Worm (Caenorhabditis elegans) whole organism, mixed stage, embryonic: Measurements from ENCODE around the gene capg-2.

Source experiments
- elt-1 ChIP-seq: sonication (generic microtip); optimal IDR thresholded peaks from 2 replicates; lab custom pipeline; 2017; ENCODE audit warnings: missing genetic modification characterization, mild to moderate bottlenecking, missing compliant biosample characterization, antibody characterized with exemption, moderate library complexity, borderline replicate concordance; ENCODE audit not compliant: insufficient read depth
- elt-3 ChIP-seq: fragments of 150-350 bp; optimal IDR thresholded peaks from 2 replicates; lab custom pipeline; 2014; ENCODE audit warnings: missing biosample characterization, missing genetic modification characterization
- pha-4 ChIP-seq: fragments of 150-350 bp; optimal IDR thresholded peaks from 2 replicates; lab custom pipeline; 2018; ENCODE audit warnings: missing biosample characterization, missing genetic modification reagents, missing genetic modification characterization
- snpc-4 ChIP-seq: fragments of 150-350 bp; optimal IDR thresholded peaks from 2 replicates; lab custom pipeline; 2014; ENCODE audit warnings: missing biosample characterization, missing genetic modification characterization
- unc-39 ChIP-seq: fragments of 150-350 bp; optimal IDR thresholded peaks from 2 replicates; lab custom pipeline; 2014; ENCODE audit warnings: missing biosample characterization, missing genetic modification characterization

ce11 chrV:12281508-12281907, 9.8 kb downstream of the capg-2 start:
- TF ChIP-seq elt-3 (no peak), pha-4 (tag; lab: Kevin White, UChicago) (no peak), snpc-4 (tag; lab: Kevin White, UChicago) (no peak), elt-1 (tag; lab: Kevin White, UChicago) (no peak), unc-39 (tag; lab: Kevin White, UChicago) (no peak)
